Worm (Caenorhabditis elegans): ENCODE measurements around the gene K09C8.9.

Gene K09C8.9

ce11 chrX:10967698-10968097 lies at the start of gene K09C8.9:
Gene K09C8.9, minus strand, starts transcription at chrX:10967798.
- TF ChIP-seq cog-1 (tag; optimal IDR thresholded peaks at IDR 0.05) = no peak
- no peak for TF ChIP-seq klf-2 (GFP tag; conservative IDR thresholded peaks at IDR 0.05)
- no peak for TF ChIP-seq med-1 (GFP tag; optimal IDR thresholded peaks at IDR 0.05; ENCODE audit: insufficient read depth)
- no peak for TF ChIP-seq T22C8.4 (GFP tag; IDR thresholded peaks at IDR 0.05)
- TF ChIP-seq tab-1 (GFP tag; IDR thresholded peaks at IDR 0.05) = no peak
- TF ChIP-seq ztf-29 (GFP tag; IDR thresholded peaks at IDR 0.05) = no peak
- TF ChIP-seq ref-1 (GFP tag; conservative IDR thresholded peaks at IDR 0.05) = no peak
- TF ChIP-seq flt-1 (GFP tag; IDR thresholded peaks at IDR 0.05) = no peak
- TF ChIP-seq ztf-23 (GFP tag; IDR thresholded peaks at IDR 0.05) = no peak

- TF ChIP-seq med-1 (GFP tag; optimal IDR thresholded peaks at IDR 0.05; ENCODE audit: insufficient read depth) = no peak
- TF ChIP-seq flt-1 (GFP tag; IDR thresholded peaks at IDR 0.05) = no peak
- TF ChIP-seq ztf-29 (GFP tag; IDR thresholded peaks at IDR 0.05) = no peak
- no peak for TF ChIP-seq cog-1 (tag; optimal IDR thresholded peaks at IDR 0.05)
- TF ChIP-seq ref-1 (GFP tag; conservative IDR thresholded peaks at IDR 0.05) = no peak
- TF ChIP-seq klf-2 (GFP tag; conservative IDR thresholded peaks at IDR 0.05) = no peak
- TF ChIP-seq T22C8.4 (GFP tag; IDR thresholded peaks at IDR 0.05) = no peak
- TF ChIP-seq ztf-23 (GFP tag; IDR thresholded peaks at IDR 0.05) = no peak
- TF ChIP-seq tab-1 (GFP tag; IDR thresholded peaks at IDR 0.05) = no peak
These were observed 48.5 kb upstream of the K09C8.9 start, which contains the start of gene egl-15 for ce11 chrX:11016100-11016499. Gene egl-15, plus strand, starts transcription at chrX:11016400.

- TF ChIP-seq klf-2 (GFP tag; conservative IDR thresholded peaks at IDR 0.05) (no peak), T22C8.4 (GFP tag; IDR thresholded peaks at IDR 0.05) (no peak), ref-1 (GFP tag; conservative IDR thresholded peaks at IDR 0.05) (no peak), med-1 (GFP tag; optimal IDR thresholded peaks at IDR 0.05; ENCODE audit: insufficient read depth) (no peak), tab-1 (GFP tag; IDR thresholded peaks at IDR 0.05) (no peak), ztf-23 (GFP tag; IDR thresholded peaks at IDR 0.05) (no peak), flt-1 (GFP tag; IDR thresholded peaks at IDR 0.05) (no peak), ztf-29 (GFP tag; IDR thresholded peaks at IDR 0.05) (no peak), cog-1 (tag; optimal IDR thresholded peaks at IDR 0.05) (no peak)
These were observed 47.0 kb upstream of the K09C8.9 start for ce11 chrX:11014394-11015280.

ce11 chrX:11012337-11012736 lies 44.7 kb upstream of the K09C8.9 start, which contains the start of gene F58A3.3:
Gene F58A3.3, plus strand, starts transcription at chrX:11012637.
- TF ChIP-seq med-1 (GFP tag; optimal IDR thresholded peaks at IDR 0.05; ENCODE audit: insufficient read depth) (no peak), cog-1 (tag; optimal IDR thresholded peaks at IDR 0.05) (no peak), ztf-23 (GFP tag; IDR thresholded peaks at IDR 0.05) (no peak), ref-1 (GFP tag; conservative IDR thresholded peaks at IDR 0.05) (no peak), flt-1 (GFP tag; IDR thresholded peaks at IDR 0.05) (no peak), klf-2 (GFP tag; conservative IDR thresholded peaks at IDR 0.05) (no peak), ztf-29 (GFP tag; IDR thresholded peaks at IDR 0.05) (no peak), tab-1 (GFP tag; IDR thresholded peaks at IDR 0.05) (no peak), T22C8.4 (GFP tag; IDR thresholded peaks at IDR 0.05) (no peak)

- no peak for TF ChIP-seq cog-1 (tag; optimal IDR thresholded peaks at IDR 0.05)
- no peak for TF ChIP-seq tab-1 (GFP tag; IDR thresholded peaks at IDR 0.05)
- TF ChIP-seq T22C8.4 (GFP tag; IDR thresholded peaks at IDR 0.05) = no peak
- no peak for TF ChIP-seq ztf-29 (GFP tag; IDR thresholded peaks at IDR 0.05)
- TF ChIP-seq klf-2 (GFP tag; conservative IDR thresholded peaks at IDR 0.05) = no peak
- TF ChIP-seq ref-1 (GFP tag; conservative IDR thresholded peaks at IDR 0.05) = no peak
- no peak for TF ChIP-seq med-1 (GFP tag; optimal IDR thresholded peaks at IDR 0.05; ENCODE audit: insufficient read depth)
- no peak for TF ChIP-seq flt-1 (GFP tag; IDR thresholded peaks at IDR 0.05)
These were observed 43.0 kb upstream of the K09C8.9 start, which contains the start of gene F58A3.4 for ce11 chrX:11010565-11010964. Gene F58A3.4, minus strand, starts transcription at chrX:11010665.

- TF ChIP-seq ztf-29 (GFP tag; IDR thresholded peaks at IDR 0.05) (no peak), T22C8.4 (GFP tag; IDR thresholded peaks at IDR 0.05) (no peak), ztf-23 (GFP tag; IDR thresholded peaks at IDR 0.05) (no peak), med-1 (GFP tag; optimal IDR thresholded peaks at IDR 0.05; ENCODE audit: insufficient read depth) (no peak), tab-1 (GFP tag; IDR thresholded peaks at IDR 0.05) (no peak), ref-1 (GFP tag; conservative IDR thresholded peaks at IDR 0.05) (no peak), flt-1 (GFP tag; IDR thresholded peaks at IDR 0.05) (no peak), klf-2 (GFP tag; conservative IDR thresholded peaks at IDR 0.05) (no peak), cog-1 (tag; optimal IDR thresholded peaks at IDR 0.05) (no peak)
These were observed 41.4 kb upstream of the K09C8.9 start, which contains the start of gene ttr-31 for ce11 chrX:11008954-11009353. Gene ttr-31, minus strand, starts transcription at chrX:11009054.

ce11 chrX:11008052-11008451 lies 40.5 kb upstream of the K09C8.9 start, which contains the start of gene del-5:
Gene del-5, minus strand, starts transcription at chrX:11008181.
- TF ChIP-seq ztf-29 (GFP tag; IDR thresholded peaks at IDR 0.05) = no peak
- TF ChIP-seq flt-1 (GFP tag; IDR thresholded peaks at IDR 0.05) = no peak
- no peak for TF ChIP-seq med-1 (GFP tag; optimal IDR thresholded peaks at IDR 0.05; ENCODE audit: insufficient read depth)
- TF ChIP-seq ref-1 (GFP tag; conservative IDR thresholded peaks at IDR 0.05) = no peak
- no peak for TF ChIP-seq klf-2 (GFP tag; conservative IDR thresholded peaks at IDR 0.05)
- no peak for TF ChIP-seq tab-1 (GFP tag; IDR thresholded peaks at IDR 0.05)
- no peak for TF ChIP-seq cog-1 (tag; optimal IDR thresholded peaks at IDR 0.05)
- TF ChIP-seq ztf-23 (GFP tag; IDR thresholded peaks at IDR 0.05) = no peak

- TF ChIP-seq klf-2 (GFP tag; conservative IDR thresholded peaks at IDR 0.05) (no peak), ztf-29 (GFP tag; IDR thresholded peaks at IDR 0.05) (no peak)
These were observed 39.8 kb upstream of the K09C8.9 start for ce11 chrX:11007393-11007792.

ce11 chrX:11003701-11004100 lies 36.1 kb upstream of the K09C8.9 start:
- TF ChIP-seq klf-2 (GFP tag; conservative IDR thresholded peaks at IDR 0.05) (no peak), med-1 (GFP tag; optimal IDR thresholded peaks at IDR 0.05; ENCODE audit: insufficient read depth) (no peak), ref-1 (GFP tag; conservative IDR thresholded peaks at IDR 0.05) (no peak), ztf-29 (GFP tag; IDR thresholded peaks at IDR 0.05) (no peak), ztf-23 (GFP tag; IDR thresholded peaks at IDR 0.05) (no peak), cog-1 (tag; optimal IDR thresholded peaks at IDR 0.05) (no peak), T22C8.4 (GFP tag; IDR thresholded peaks at IDR 0.05) (no peak), tab-1 (GFP tag; IDR thresholded peaks at IDR 0.05) (no peak), flt-1 (GFP tag; IDR thresholded peaks at IDR 0.05) (no peak)

Data from whole organism, midembryonic.